Worm (Caenorhabditis elegans): Measurements from ENCODE around the gene D2024.5.

- TF ChIP-seq ztf-11 (tag; optimal IDR thresholded peaks at IDR 0.05): no peak
- TF ChIP-seq unc-39 (tag; optimal IDR thresholded peaks at IDR 0.05): no peak
- TF ChIP-seq sptf-1 (tag; optimal IDR thresholded peaks at IDR 0.05): no peak
- no peak for TF ChIP-seq lin-13 (tag; optimal IDR thresholded peaks at IDR 0.05)
- TF ChIP-seq nhr-12 (tag; optimal IDR thresholded peaks at IDR 0.05): no peak
Observed at ce11 chrIV:7250158-7250557, 22.1 kb upstream of the D2024.5 start, which contains the start of gene D2024.18.

Measured in whole organism, mixed stage, embryonic.